Worm (Caenorhabditis elegans): Measurements from ENCODE around the gene T09A5.4.
A peak's percentile ranks its signal among the peaks of the same experiment; 100 is the strongest.

- TF ChIP-seq C06A6.2 (GFP tag; conservative IDR thresholded peaks at IDR 0.05) = no peak
- TF ChIP-seq madf-10 (tag; optimal IDR thresholded peaks at IDR 0.05) = no peak
- TF ChIP-seq rec-8 (tag; optimal IDR thresholded peaks at IDR 0.05) = no peak
- TF ChIP-seq lag-1 (GFP tag; IDR thresholded peaks at IDR 0.05) = no peak
- TF ChIP-seq cebp-1 (GFP tag; IDR thresholded peaks at IDR 0.05) = no peak
- peak; percentile 17 for TF ChIP-seq cebp-1 (tag; optimal IDR thresholded peaks at IDR 0.05)
Observed at ce11 chrII:7814915-7815314, 31.1 kb upstream of the T09A5.4 start.

All from whole organism, young adult.